Fruit fly (Drosophila melanogaster): ENCODE measurements around the gene CG8028.

dm6 chrX:19264396-19264795, 15.8 kb downstream of the CG8028 start:
- no peak for TF ChIP-seq CG8478 (optimal IDR thresholded peaks at IDR 0.05)
- TF ChIP-seq CTCF (optimal IDR thresholded peaks at IDR 0.05) = no peak

All from S2 (cell line).